Fruit fly (Drosophila melanogaster) whole organism, pupa: ENCODE measurements around the gene Lamtor4.
A peak's percentile ranks its signal among the peaks of the same experiment; 100 is the strongest.

Source experiments
- CG10348 ChIP-seq: fragments of 200-800 bp; sonication (Bioruptor generic); IDR thresholded peaks from 2 replicates; pipeline ENCODE4 v1.3.6; 2022; ENCODE audit warnings: missing biosample characterization, missing genetic modification characterization
- CG12605 ChIP-seq: fragments of 200-800 bp; sonication (Bioruptor generic); IDR thresholded peaks from 2 replicates; pipeline ENCODE4 v1.3.6; 2022; ENCODE audit warnings: missing biosample characterization, missing genetic modification characterization
- CG13204 ChIP-seq: fragments of 200-800 bp; sonication (Bioruptor generic); optimal IDR thresholded peaks from 2 replicates; lab custom pipeline; 2018; ENCODE audit warnings: missing biosample characterization, mild to moderate bottlenecking, missing genetic modification characterization, moderate library complexity
- CG14655 ChIP-seq: fragments of 200-800 bp; sonication (Bioruptor generic); optimal IDR thresholded peaks from 3 replicates; lab custom pipeline; 2017; ENCODE audit warnings: mild to moderate bottlenecking, missing biosample characterization, missing genetic modification reagents, missing genetic modification characterization
- CG15710 ChIP-seq: fragments of 200-800 bp; sonication (Bioruptor generic); optimal IDR thresholded peaks from 2 replicates; lab custom pipeline; 2018; ENCODE audit warnings: missing biosample characterization, mild to moderate bottlenecking, missing genetic modification characterization, moderate library complexity
- CG17806 ChIP-seq: fragments of 200-800 bp; sonication (Bioruptor generic); optimal IDR thresholded peaks from 2 replicates; lab custom pipeline; 2018; ENCODE audit warnings: missing biosample characterization, mild to moderate bottlenecking, missing genetic modification characterization, moderate library complexity
- CG32121 ChIP-seq: fragments of 200-800 bp; sonication (Bioruptor generic); IDR thresholded peaks from 2 replicates; pipeline ENCODE4 v1.3.6; 2022; ENCODE audit warnings: missing biosample characterization, missing genetic modification characterization
- CG34367 ChIP-seq: fragments of 200-800 bp; sonication (Bioruptor generic); optimal IDR thresholded peaks from 2 replicates; lab custom pipeline; 2018; ENCODE audit warnings: missing biosample characterization, mild to moderate bottlenecking, missing genetic modification characterization
- CG4496 ChIP-seq: fragments of 200-800 bp; sonication (Bioruptor generic); IDR thresholded peaks from 3 replicates; pipeline ENCODE4 v1.3.6; 2022; ENCODE audit warnings: missing biosample characterization, missing genetic modification characterization
- CG8159 ChIP-seq: fragments of 200-800 bp; sonication (Bioruptor generic); optimal IDR thresholded peaks from 3 replicates; lab custom pipeline; 2018; ENCODE audit warnings: missing biosample characterization, mild to moderate bottlenecking, missing genetic modification characterization, moderate library complexity
- CG8301 ChIP-seq: fragments of 200-800 bp; sonication (Bioruptor generic); optimal IDR thresholded peaks from 2 replicates; lab custom pipeline; 2018; ENCODE audit warnings: missing biosample characterization, mild to moderate bottlenecking, missing genetic modification characterization
- CG9948 ChIP-seq: fragments of 200-800 bp; sonication (Bioruptor generic); optimal IDR thresholded peaks from 2 replicates; lab custom pipeline; 2018; ENCODE audit warnings: missing biosample characterization, mild to moderate bottlenecking, missing genetic modification characterization, moderate library complexity
- D1 ChIP-seq: fragments of 200-800 bp; sonication (Bioruptor generic); optimal IDR thresholded peaks from 2 replicates; lab custom pipeline; 2018; ENCODE audit warnings: missing biosample characterization, mild to moderate bottlenecking, missing genetic modification characterization, moderate library complexity
- EcR ChIP-seq: fragments of 200-800 bp; sonication (Bioruptor generic); optimal IDR thresholded peaks from 3 replicates; lab custom pipeline; 2019; ENCODE audit warnings: missing biosample characterization, missing genetic modification characterization, mild to moderate bottlenecking, moderate library complexity, missing genetic modification reagents
- Ets98B ChIP-seq: fragments of 200-800 bp; sonication (Bioruptor generic); IDR thresholded peaks from 2 replicates; pipeline ENCODE4 v1.3.6; 2022; ENCODE audit warnings: missing biosample characterization, missing genetic modification characterization
- Pif1A ChIP-seq: fragments of 200-800 bp; sonication (Bioruptor generic); optimal IDR thresholded peaks from 3 replicates; lab custom pipeline; 2016; ENCODE audit warnings: missing biosample characterization, missing genetic modification characterization
- Pif1B ChIP-seq: fragments of 200-800 bp; sonication (Bioruptor generic); optimal IDR thresholded peaks from 3 replicates; lab custom pipeline; 2016; ENCODE audit warnings: missing biosample characterization, missing genetic modification characterization
- Snoo ChIP-seq: fragments of 200-800 bp; sonication (Bioruptor generic); optimal IDR thresholded peaks from 3 replicates; lab custom pipeline; 2017; ENCODE audit warnings: missing biosample characterization, mild to moderate bottlenecking, missing genetic modification characterization, inconsistent platforms
- fd96Ca ChIP-seq: fragments of 200-800 bp; sonication (Bioruptor generic); IDR thresholded peaks from 3 replicates; pipeline ENCODE4 v1.3.6; 2022; ENCODE audit warnings: missing biosample characterization, missing genetic modification characterization
- gl ChIP-seq: fragments of 200-800 bp; sonication (Bioruptor generic); optimal IDR thresholded peaks from 2 replicates; lab custom pipeline; 2018; ENCODE audit warnings: missing biosample characterization, mild to moderate bottlenecking, missing genetic modification characterization
- rn ChIP-seq: fragments of 200-800 bp; sonication (Bioruptor generic); IDR thresholded peaks from 2 replicates; pipeline ENCODE4 v1.3.6; 2022; ENCODE audit warnings: missing biosample characterization, missing genetic modification characterization

Gene Lamtor4

DNA sequence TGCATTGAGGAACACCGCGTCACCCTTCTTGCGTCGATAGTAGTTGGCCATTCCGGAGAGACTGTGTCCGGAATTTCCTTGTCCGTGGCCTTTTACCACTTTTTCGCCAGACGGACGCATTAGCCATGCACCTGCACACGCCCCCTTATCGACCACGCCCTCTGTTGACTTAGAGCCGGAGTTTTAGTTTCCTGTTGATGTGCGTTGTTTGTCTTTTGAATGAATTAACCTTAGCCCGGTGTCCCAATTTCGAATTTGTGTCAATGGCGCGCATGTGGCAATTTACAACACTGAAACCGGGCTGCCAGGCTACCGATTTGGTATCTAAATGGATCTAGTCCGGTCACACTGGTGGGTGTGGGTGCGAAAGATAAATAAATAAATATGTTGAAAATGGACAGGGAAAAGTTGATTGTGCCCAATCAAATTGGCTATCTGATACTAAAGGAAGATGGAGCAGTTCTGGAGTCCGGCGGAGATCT lies at the start of gene Lamtor4, which contains the start of gene Gr63a:
TSS of gene Lamtor4 (plus strand) at position 348 of the 482 bp plus-strand sequence.
TSS of gene Gr63a (minus strand) at position 51 of the 482 bp plus-strand sequence.
- TF ChIP-seq Snoo (tag; lab: Kevin White, UChicago) (peak; percentile 17), EcR (no peak), CG32121 (0 out of 2 replicates have a peak, but pooled peaks have one; percentile 17)

DNA sequence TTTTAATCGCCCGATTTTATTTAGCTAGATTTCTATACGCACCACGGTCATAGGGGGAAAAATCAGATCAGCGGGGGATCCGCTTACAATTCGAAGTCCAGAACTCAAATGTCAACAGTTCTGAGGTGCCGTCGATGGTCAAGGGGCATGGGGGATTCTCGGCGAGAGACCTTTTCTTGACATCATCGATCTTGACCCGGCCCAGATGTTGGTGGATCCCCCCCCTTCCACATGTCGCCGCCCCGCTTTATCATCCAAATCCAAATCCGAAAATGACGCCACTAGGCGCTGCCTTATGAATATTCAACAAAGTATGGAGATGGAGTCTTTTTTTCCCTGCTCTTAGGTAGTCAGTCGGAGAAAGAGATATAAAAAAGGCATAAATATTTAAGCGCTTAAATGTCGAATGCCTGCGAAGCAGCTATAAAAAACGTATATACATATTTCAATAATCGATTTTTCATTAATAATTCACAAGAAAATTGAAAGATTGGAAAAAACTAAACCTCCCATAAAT lies 48.8 kb upstream of the Lamtor4 start:
- no peak for TF ChIP-seq CG8159 (tag; lab: Kevin White, UChicago)
- no peak for TF ChIP-seq Pif1B
- no peak for TF ChIP-seq Snoo (tag; lab: Kevin White, UChicago)
- TF ChIP-seq CG17806 (tag; lab: Kevin White, UChicago): no peak

DNA sequence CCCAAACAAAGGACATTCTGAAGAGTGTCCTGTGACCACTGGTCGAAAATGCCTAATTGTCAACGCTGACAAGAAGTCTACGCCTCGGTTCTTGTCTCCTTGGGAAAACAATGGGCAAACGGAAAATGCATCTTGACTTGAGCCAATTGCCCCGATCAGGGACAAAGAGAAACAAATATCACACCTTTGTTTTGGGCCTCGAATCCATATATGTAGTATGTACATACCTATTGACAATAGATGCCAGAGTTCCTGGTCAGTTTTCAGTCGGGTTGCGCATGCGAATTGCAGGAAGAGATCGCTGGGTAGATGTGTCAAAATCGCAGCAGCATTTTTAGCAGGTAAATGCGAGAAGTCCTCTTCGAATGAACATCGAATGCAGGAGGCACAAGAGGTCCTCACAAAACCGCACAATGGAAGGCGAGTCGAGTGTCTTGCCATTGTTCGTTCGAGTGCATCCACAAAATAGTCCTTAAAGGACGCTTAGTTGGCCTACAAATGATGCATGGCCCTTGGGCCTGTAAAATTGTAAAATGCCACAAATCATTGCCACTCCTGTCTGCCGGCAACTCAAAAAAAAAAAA lies 47.9 kb upstream of the Lamtor4 start:
- no peak for TF ChIP-seq CG8301 (tag; lab: Kevin White, UChicago)
- no peak for TF ChIP-seq CG12605
- no peak for TF ChIP-seq Ets98B
- TF ChIP-seq gl (tag; lab: Kevin White, UChicago): no peak
- no peak for TF ChIP-seq EcR
- TF ChIP-seq D1 (tag; lab: Kevin White, UChicago): no peak
- no peak for TF ChIP-seq CG32121
- no peak for TF ChIP-seq CG15710 (tag; lab: Kevin White, UChicago)
- no peak for TF ChIP-seq CG34367 (tag; lab: Kevin White, UChicago)

DNA sequence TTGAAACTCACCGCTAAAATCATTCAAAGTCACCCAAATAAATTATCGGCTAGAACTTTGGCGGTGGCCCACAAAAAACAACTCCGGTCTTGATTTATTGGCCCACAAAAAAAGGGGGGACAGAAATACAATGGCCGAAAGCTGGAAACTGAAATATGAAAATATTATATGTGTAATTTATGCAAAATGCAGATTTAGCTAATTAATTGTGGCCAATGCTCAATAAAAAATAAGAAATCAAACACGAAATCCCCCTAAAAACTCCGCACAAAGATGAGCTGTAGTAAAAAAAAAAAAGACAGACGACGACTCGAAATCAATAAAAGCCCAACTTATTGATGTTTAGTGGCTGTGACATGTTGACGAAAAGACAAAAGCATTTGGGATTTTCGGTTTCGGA lies 46.9 kb upstream of the Lamtor4 start:
- TF ChIP-seq CG17806 (tag; lab: Kevin White, UChicago) (no peak), CG15710 (tag; lab: Kevin White, UChicago) (no peak), Pif1B (no peak), CG10348 (GFP tag; lab: Robert Waterston, UW) (no peak), CG4496 (GFP tag; lab: Robert Waterston, UW) (no peak), CG13204 (GFP tag; lab: Kevin White, UChicago) (no peak), Snoo (tag; lab: Kevin White, UChicago) (no peak), D1 (tag; lab: Kevin White, UChicago) (no peak), Ets98B (no peak), CG8159 (tag; lab: Kevin White, UChicago) (no peak), gl (tag; lab: Kevin White, UChicago) (no peak), Pif1A (GFP tag; lab: Kevin White, UChicago) (no peak), EcR (no peak), CG8301 (tag; lab: Kevin White, UChicago) (no peak)

DNA sequence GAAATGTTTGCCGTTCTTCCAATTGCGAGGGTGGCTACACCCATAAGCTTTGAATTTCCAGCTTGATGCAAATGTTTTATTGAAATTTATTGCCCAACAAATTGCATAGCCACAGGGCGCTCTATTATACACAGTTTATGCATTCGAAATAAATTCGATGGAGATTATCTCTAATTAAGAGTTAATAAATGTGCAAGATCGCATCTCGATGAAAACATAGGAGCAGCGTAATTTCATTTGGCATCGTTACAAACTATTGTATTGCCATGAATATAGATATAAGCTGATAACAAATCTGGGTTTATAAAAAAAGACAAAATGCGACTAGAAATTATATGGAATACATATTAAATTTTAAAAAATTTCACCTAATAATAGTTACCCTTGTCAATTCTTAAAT lies 46.2 kb upstream of the Lamtor4 start:
- TF ChIP-seq CG9948 (tag; lab: Kevin White, UChicago) (no peak), Snoo (tag; lab: Kevin White, UChicago) (no peak), Pif1B (no peak), EcR (no peak), rn (GFP tag; lab: Robert Waterston, UW) (no peak), CG13204 (GFP tag; lab: Kevin White, UChicago) (no peak), fd96Ca (no peak), CG14655 (GFP tag; lab: Kevin White, UChicago) (no peak), CG8159 (tag; lab: Kevin White, UChicago) (no peak), Ets98B (no peak), CG34367 (tag; lab: Kevin White, UChicago) (no peak), CG12605 (no peak), CG4496 (GFP tag; lab: Robert Waterston, UW) (no peak)

DNA sequence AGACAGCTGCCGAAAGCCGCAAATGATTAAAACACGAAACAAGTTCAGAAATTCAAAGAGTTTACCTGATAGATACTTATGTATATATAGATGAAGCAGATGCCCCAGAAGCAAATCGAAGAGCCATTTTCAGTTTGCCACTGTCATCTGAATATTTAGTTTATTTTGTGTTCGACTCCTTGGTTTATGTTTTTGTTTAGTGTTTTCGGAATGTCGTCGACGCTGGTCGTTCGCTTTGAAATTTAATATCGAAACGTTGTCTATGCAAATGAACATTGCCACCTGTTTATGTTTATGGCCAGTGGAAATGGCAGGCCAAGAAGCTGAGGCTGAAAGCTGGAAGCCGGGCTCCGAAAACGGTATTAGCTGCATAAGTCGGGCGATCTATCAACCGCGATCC lies 45.7 kb upstream of the Lamtor4 start:
- TF ChIP-seq CG17806 (tag; lab: Kevin White, UChicago): no peak
- no peak for TF ChIP-seq D1 (tag; lab: Kevin White, UChicago)
- TF ChIP-seq CG4496 (GFP tag; lab: Robert Waterston, UW): no peak
- TF ChIP-seq CG8301 (tag; lab: Kevin White, UChicago): no peak
- TF ChIP-seq EcR: no peak
- no peak for TF ChIP-seq Pif1B
- TF ChIP-seq Snoo (tag; lab: Kevin White, UChicago): no peak
- TF ChIP-seq CG8159 (tag; lab: Kevin White, UChicago): no peak
- no peak for TF ChIP-seq Pif1A (GFP tag; lab: Kevin White, UChicago)
- TF ChIP-seq gl (tag; lab: Kevin White, UChicago): no peak
- TF ChIP-seq CG9948 (tag; lab: Kevin White, UChicago): no peak
- TF ChIP-seq fd96Ca: no peak
- TF ChIP-seq CG34367 (tag; lab: Kevin White, UChicago): no peak
- no peak for TF ChIP-seq rn (GFP tag; lab: Robert Waterston, UW)
- TF ChIP-seq CG12605: no peak
- no peak for TF ChIP-seq CG32121
- no peak for TF ChIP-seq CG13204 (GFP tag; lab: Kevin White, UChicago)

DNA sequence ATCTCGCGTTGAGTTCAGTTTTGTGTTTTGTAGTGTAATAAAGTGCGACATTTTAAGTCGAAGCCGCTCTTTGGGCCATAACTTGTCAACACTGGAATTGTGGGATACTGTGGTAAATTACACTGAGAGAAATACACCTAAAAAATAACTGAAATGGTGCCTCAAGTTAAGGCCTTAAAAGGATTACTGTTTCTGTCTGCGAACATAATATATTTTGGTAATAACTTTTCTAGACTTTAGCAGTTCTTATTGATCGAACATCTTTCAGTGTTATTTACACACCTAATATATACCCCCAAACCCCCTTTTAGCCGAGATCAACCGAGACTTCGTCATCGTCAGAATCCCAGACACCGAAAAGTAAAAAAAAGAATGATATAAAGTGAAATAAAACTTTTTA lies 44.9 kb upstream of the Lamtor4 start:
- TF ChIP-seq Pif1B: peak; percentile 24
- TF ChIP-seq Pif1A (GFP tag; lab: Kevin White, UChicago): peak; percentile 17
- peak; percentile 40 for TF ChIP-seq CG17806 (tag; lab: Kevin White, UChicago)
- TF ChIP-seq CG14655 (GFP tag; lab: Kevin White, UChicago): no peak
- TF ChIP-seq CG15710 (tag; lab: Kevin White, UChicago): peak; percentile 59
- TF ChIP-seq Snoo (tag; lab: Kevin White, UChicago): no peak
- TF ChIP-seq CG4496 (GFP tag; lab: Robert Waterston, UW): no peak
- no peak for TF ChIP-seq D1 (tag; lab: Kevin White, UChicago)
- TF ChIP-seq CG32121: no peak
- no peak for TF ChIP-seq rn (GFP tag; lab: Robert Waterston, UW)
- TF ChIP-seq EcR: no peak
- no peak for TF ChIP-seq Ets98B
- no peak for TF ChIP-seq CG13204 (GFP tag; lab: Kevin White, UChicago)
- TF ChIP-seq gl (tag; lab: Kevin White, UChicago): no peak
- TF ChIP-seq CG8301 (tag; lab: Kevin White, UChicago): peak; percentile 1
- TF ChIP-seq CG34367 (tag; lab: Kevin White, UChicago): peak; percentile 30
- TF ChIP-seq CG8159 (tag; lab: Kevin White, UChicago): peak; percentile 59
- no peak for TF ChIP-seq CG10348 (GFP tag; lab: Robert Waterston, UW)
- peak; percentile 30 for TF ChIP-seq CG9948 (tag; lab: Kevin White, UChicago)
- TF ChIP-seq, all 21 proteins: peak for 8
